Fruit fly (Drosophila melanogaster) whole organism, embryonic: ENCODE results near the gene mRpS23.
A peak's percentile ranks its signal among the peaks of the same experiment; 100 is the strongest.

Experiments used
- Abd-B ChIP-seq: fragments of 200-800 bp; sonication (Bioruptor generic); optimal IDR thresholded peaks from 2 replicates; lab custom pipeline; 2018; ENCODE audit warnings: missing biosample characterization, mild to moderate bottlenecking, missing genetic modification characterization, moderate library complexity
- BtbVII ChIP-seq: fragments of 200-800 bp; sonication (Bioruptor generic); optimal IDR thresholded peaks from 3 replicates; lab custom pipeline; 2017; ENCODE audit warnings: missing biosample characterization, mild to moderate bottlenecking, missing genetic modification characterization
- CG10274 ChIP-seq: fragments of 200-800 bp; sonication (Bioruptor generic); optimal IDR thresholded peaks from 3 replicates; lab custom pipeline; 2017; ENCODE audit warnings: missing biosample characterization, mild to moderate bottlenecking, missing genetic modification characterization
- CG11504 ChIP-seq: fragments of 200-800 bp; sonication (Bioruptor generic); optimal IDR thresholded peaks from 3 replicates; lab custom pipeline; 2019; ENCODE audit warnings: missing biosample characterization, mild to moderate bottlenecking, missing genetic modification characterization, moderate library complexity
- CG11560 ChIP-seq: fragments of 200-800 bp; sonication (Bioruptor generic); IDR thresholded peaks from 3 replicates; pipeline ENCODE4 v1.3.6; 2022; ENCODE audit warnings: missing biosample characterization, missing genetic modification characterization
- CG12769 ChIP-seq: fragments of 200-800 bp; sonication (Bioruptor generic); optimal IDR thresholded peaks from 2 replicates; lab custom pipeline; 2019; ENCODE audit warnings: missing biosample characterization, mild to moderate bottlenecking, missing genetic modification characterization, moderate library complexity
- CG15601 ChIP-seq: fragments of 200-800 bp; sonication (Bioruptor generic); optimal IDR thresholded peaks from 3 replicates; lab custom pipeline; 2019; ENCODE audit warnings: missing biosample characterization, mild to moderate bottlenecking, missing genetic modification characterization, moderate library complexity
- CG1603 ChIP-seq: fragments of 200-800 bp; sonication (Bioruptor generic); optimal IDR thresholded peaks from 2 replicates; lab custom pipeline; 2019; ENCODE audit warnings: missing biosample characterization, mild to moderate bottlenecking, missing genetic modification characterization, moderate library complexity
- CG18599 ChIP-seq: fragments of 200-800 bp; sonication (Bioruptor generic); optimal IDR thresholded peaks from 3 replicates; lab custom pipeline; 2017; ENCODE audit warnings: missing biosample characterization, missing genetic modification characterization, mild to moderate bottlenecking, moderate library complexity, missing genetic modification reagents
- CG31224 ChIP-seq: fragments of 200-800 bp; sonication (Bioruptor generic); IDR thresholded peaks from 2 replicates; pipeline ENCODE4 v1.3.6; 2022; ENCODE audit warnings: missing biosample characterization, missing genetic modification characterization
- CG32532 ChIP-seq: fragments of 200-800 bp; sonication (Bioruptor generic); IDR thresholded peaks from 2 replicates; pipeline ENCODE4 v1.3.6; 2022; ENCODE audit warnings: missing biosample characterization, missing genetic modification characterization
- CG3281 ChIP-seq: fragments of 200-800 bp; sonication (Bioruptor generic); optimal IDR thresholded peaks from 3 replicates; lab custom pipeline; 2017; ENCODE audit warnings: missing biosample characterization, mild to moderate bottlenecking, missing genetic modification characterization
- CG34376 ChIP-seq: fragments of 200-800 bp; sonication (Bioruptor generic); optimal IDR thresholded peaks from 2 replicates; lab custom pipeline; 2018; ENCODE audit warnings: missing biosample characterization, mild to moderate bottlenecking, missing genetic modification characterization
- CG4854 ChIP-seq: fragments of 200-800 bp; sonication (Bioruptor generic); optimal IDR thresholded peaks from 2 replicates; lab custom pipeline; 2016; ENCODE audit warnings: missing biosample characterization, missing genetic modification characterization, inconsistent platforms
- CG7963 ChIP-seq: fragments of 200-800 bp; sonication (Bioruptor generic); IDR thresholded peaks from 3 replicates; pipeline ENCODE4 v1.3.6; 2022; ENCODE audit warnings: missing biosample characterization, missing genetic modification characterization; ENCODE audit not compliant: partially characterized antibody
- Gsc ChIP-seq: fragments of 200-800 bp; sonication (Bioruptor generic); IDR thresholded peaks from 2 replicates; pipeline ENCODE4 v1.3.6; 2022; ENCODE audit warnings: missing biosample characterization, missing genetic modification characterization
- HHEX ChIP-seq: fragments of 200-800 bp; sonication (Bioruptor generic); optimal IDR thresholded peaks from 3 replicates; lab custom pipeline; 2017; ENCODE audit warnings: missing biosample characterization, mild to moderate bottlenecking, missing genetic modification characterization, missing genetic modification reagents
- HLH3B ChIP-seq: fragments of 200-800 bp; sonication (Bioruptor generic); IDR thresholded peaks from 2 replicates; pipeline ENCODE4 v1.3.6; 2022; ENCODE audit warnings: missing biosample characterization, missing genetic modification characterization
- Jarid2 ChIP-seq: fragments of 200-800 bp; sonication (Bioruptor generic); optimal IDR thresholded peaks from 3 replicates; lab custom pipeline; 2017; ENCODE audit warnings: mild to moderate bottlenecking, missing biosample characterization, missing genetic modification reagents, missing genetic modification characterization
- Med ChIP-seq: fragments of 200-800 bp; sonication (Bioruptor generic); peaks from one replicate; lab custom pipeline; 2016; ENCODE audit warnings: missing biosample characterization, missing genetic modification characterization, mild to moderate bottlenecking, inconsistent platforms, moderate library complexity
- Nf-YC ChIP-seq: fragments of 200-800 bp; optimal IDR thresholded peaks from 3 replicates; lab custom pipeline; 2019; ENCODE audit warnings: missing biosample characterization, mild to moderate bottlenecking, missing genetic modification characterization, moderate library complexity
- Pdp1 ChIP-seq, 2 experiments: fragments of 200-800 bp; sonication (Bioruptor generic); optimal IDR thresholded peaks; 3 replicates each; lab custom pipeline; 2016; ENCODE audit warnings: missing biosample characterization in 2 of 2, missing genetic modification characterization in 2 of 2, mild to moderate bottlenecking in 1 of 2, moderate library complexity in 1 of 2
- Trl ChIP-seq, 3 experiments: fragments of >200 bp in 2 of 3; fragments of 200-800 bp in 1 of 3; sonication (Bioruptor generic) in 1 of 3; optimal IDR thresholded peaks; 2 replicates in 1 of 3; 3 replicates in 2 of 3; lab custom pipeline; 2016 to 2017; ENCODE audit warnings: missing biosample characterization in 1 of 3, missing genetic modification characterization in 1 of 3
- ab ChIP-seq: fragments of 200-800 bp; sonication (Bioruptor generic); optimal IDR thresholded peaks from 2 replicates; lab custom pipeline; 2016; ENCODE audit warnings: missing biosample characterization, missing genetic modification characterization
- ap ChIP-seq: fragments of 200-800 bp; sonication (Bioruptor generic); IDR thresholded peaks from 2 replicates; pipeline ENCODE4 v1.3.6; 2022; ENCODE audit warnings: missing biosample characterization, missing genetic modification characterization
- bcd ChIP-seq: fragments of 200-800 bp; sonication (Bioruptor generic); optimal IDR thresholded peaks from 2 replicates; lab custom pipeline; 2017; ENCODE audit warnings: missing biosample characterization, mild to moderate bottlenecking, missing genetic modification characterization
- btn ChIP-seq: fragments of 200-800 bp; sonication (Bioruptor generic); optimal IDR thresholded peaks from 2 replicates; lab custom pipeline; 2016; ENCODE audit warnings: missing biosample characterization, missing genetic modification characterization
- chinmo ChIP-seq: fragments of 200-800 bp; sonication (Bioruptor generic); IDR thresholded peaks from 4 replicates; pipeline ENCODE4 v1.3.6; 2022; ENCODE audit warnings: missing biosample characterization, missing genetic modification characterization; ENCODE audit not compliant: partially characterized antibody
- crol ChIP-seq: fragments of 200-800 bp; sonication (Bioruptor generic); IDR thresholded peaks from 2 replicates; pipeline ENCODE4 v1.3.6; 2022; ENCODE audit warnings: missing biosample characterization, missing genetic modification characterization
- cwo ChIP-seq: fragments of 200-800 bp; sonication (Bioruptor generic); optimal IDR thresholded peaks from 3 replicates; lab custom pipeline; 2017; ENCODE audit warnings: missing biosample characterization, missing genetic modification characterization, mild to moderate bottlenecking, moderate library complexity, missing genetic modification reagents
- dati ChIP-seq: fragments of 200-800 bp; sonication (Bioruptor generic); IDR thresholded peaks from 2 replicates; pipeline ENCODE4 v1.3.6; 2022; ENCODE audit warnings: missing biosample characterization, missing genetic modification characterization
- dimm ChIP-seq: fragments of 200-800 bp; sonication (Bioruptor generic); IDR thresholded peaks from 2 replicates; pipeline ENCODE4 v1.3.6; 2022; ENCODE audit warnings: missing biosample characterization, missing genetic modification characterization
- exex ChIP-seq: fragments of 200-800 bp; sonication (Bioruptor generic); optimal IDR thresholded peaks from 4 replicates; lab custom pipeline; 2018; ENCODE audit warnings: missing biosample characterization, mild to moderate bottlenecking, missing genetic modification characterization, moderate library complexity
- ftz-f1 ChIP-seq: fragments of 200-800 bp; sonication (Bioruptor generic); optimal IDR thresholded peaks from 2 replicates; lab custom pipeline; 2016; ENCODE audit warnings: missing biosample characterization, missing genetic modification characterization
- gem ChIP-seq: fragments of 200-800 bp; sonication (Bioruptor generic); optimal IDR thresholded peaks from 2 replicates; lab custom pipeline; 2019; ENCODE audit warnings: missing biosample characterization, mild to moderate bottlenecking, missing genetic modification characterization, moderate library complexity
- grn ChIP-seq: fragments of 200-800 bp; sonication (Bioruptor generic); optimal IDR thresholded peaks from 3 replicates; lab custom pipeline; 2017; ENCODE audit warnings: missing biosample characterization, missing genetic modification characterization
- jing ChIP-seq: fragments of 200-800 bp; sonication (Bioruptor generic); optimal IDR thresholded peaks from 2 replicates; lab custom pipeline; 2018; ENCODE audit warnings: missing biosample characterization, mild to moderate bottlenecking, missing genetic modification characterization
- nom ChIP-seq: fragments of 200-800 bp; sonication (Bioruptor generic); optimal IDR thresholded peaks from 2 replicates; lab custom pipeline; 2017; ENCODE audit warnings: missing biosample characterization, missing genetic modification characterization, mild to moderate bottlenecking, moderate library complexity, missing genetic modification reagents
- onecut ChIP-seq: fragments of 200-800 bp; sonication (Bioruptor generic); IDR thresholded peaks from 2 replicates; pipeline ENCODE4 v1.3.6; 2022; ENCODE audit warnings: missing biosample characterization, missing genetic modification characterization
- ranshi ChIP-seq: fragments of 200-800 bp; sonication (Bioruptor generic); IDR thresholded peaks from 2 replicates; pipeline ENCODE4 v1.3.6; 2022; ENCODE audit warnings: missing biosample characterization, missing genetic modification characterization
- sc ChIP-seq, 3 experiments: fragments of >200 bp in 2 of 3; fragments of 200-800 bp in 1 of 3; sonication (Bioruptor generic) in 1 of 3; optimal IDR thresholded peaks; 2 replicates in 2 of 3; 3 replicates in 1 of 3; lab custom pipeline; 2017; ENCODE audit warnings: mild to moderate bottlenecking in 1 of 3, missing biosample characterization in 1 of 3, missing genetic modification characterization in 1 of 3, missing genetic modification reagents in 1 of 3
- sisA ChIP-seq: fragments of 200-800 bp; sonication (Bioruptor generic); IDR thresholded peaks from 2 replicates; pipeline ENCODE4 v1.3.6; 2022; ENCODE audit warnings: missing biosample characterization, missing genetic modification characterization
- so ChIP-seq: fragments of 200-800 bp; sonication (Bioruptor generic); IDR thresholded peaks from 3 replicates; pipeline ENCODE4 v1.3.6; 2022; ENCODE audit warnings: missing biosample characterization, missing genetic modification characterization
- sqz ChIP-seq: fragments of 200-800 bp; sonication (Bioruptor generic); optimal IDR thresholded peaks from 3 replicates; lab custom pipeline; 2018; ENCODE audit warnings: missing biosample characterization, mild to moderate bottlenecking, missing genetic modification characterization
- vvl ChIP-seq: fragments of 200-800 bp; sonication (Bioruptor generic); IDR thresholded peaks from 2 replicates; pipeline ENCODE4 v1.3.6; 2022; ENCODE audit warnings: missing biosample characterization, missing genetic modification characterization
- yki ChIP-seq: fragments of >200 bp; optimal IDR thresholded peaks from 3 replicates; lab custom pipeline; 2018

mRpS23 gene

dm6 chr2L:13804561-13805067 is 30.3 kb downstream of the mRpS23 start:
- TF ChIP-seq CG12769 (tag; lab: Kevin White, UChicago) (peak; percentile 74), nom (GFP tag; lab: Kevin White, UChicago) (peak; percentile 60), Pdp1 (GFP tag; optimal IDR thresholded peaks at IDR 0.05; lab: Kevin White, UChicago) (peak in 1 of 2 experiments; percentile 56), Nf-YC (tag; lab: Kevin White, UChicago) (no peak), CG10274 (GFP tag; lab: Kevin White, UChicago) (peak; percentile 89), onecut (GFP tag; lab: Robert Waterston, UW) (peak; percentile 46; the same call in 1 of the 2 replicates), CG11560 (no peak), CG31224 (0 out of 2 replicates have a peak, but pooled peaks have one; percentile 7), chinmo (GFP tag; lab: Robert Waterston, UW) (peak; percentile 71; the same call in 2 of the 4 replicates), dati (0 out of 2 replicates have a peak, but pooled peaks have one; percentile 22), CG7963 (GFP tag; lab: Robert Waterston, UW) (no peak), sc (optimal IDR thresholded peaks at IDR 0.05; lab: Kevin White, UChicago) (no peak), sc (GFP tag; optimal IDR thresholded peaks at IDR 0.05; lab: Kevin White, UChicago) (no peak), Med (GFP tag; lab: Kevin White, UChicago) (peak; percentile 11), sqz (GFP tag; lab: Kevin White, UChicago) (peak; percentile 50), ftz-f1 (GFP tag; lab: Kevin White, UChicago) (peak; percentile 14), crol (GFP tag; lab: Robert Waterston, UW) (peak; percentile 20; the same call in 1 of the 2 replicates), vvl (GFP tag; lab: Robert Waterston, UW) (peak; percentile 65), cwo (GFP tag; lab: Kevin White, UChicago) (peak; percentile 89), yki (lab: Kevin White, UChicago) (no peak), CG15601 (tag; lab: Kevin White, UChicago) (no peak)

- TF ChIP-seq jing (GFP tag; lab: Kevin White, UChicago) (no peak), gem (tag; lab: Kevin White, UChicago) (no peak), HLH3B (GFP tag; lab: Robert Waterston, UW) (no peak), bcd (GFP tag; lab: Kevin White, UChicago) (no peak), ranshi (GFP tag; lab: Robert Waterston, UW) (no peak), grn (GFP tag; lab: Kevin White, UChicago) (peak; percentile 50), ap (no peak), CG32532 (GFP tag; lab: Robert Waterston, UW) (no peak), sisA (GFP tag; lab: Robert Waterston, UW) (no peak), CG11504 (no peak), ab (GFP tag; lab: Kevin White, UChicago) (no peak), CG34376 (GFP tag; lab: Kevin White, UChicago) (no peak), Abd-B (GFP tag; lab: Kevin White, UChicago) (no peak), so (GFP tag; lab: Robert Waterston, UW) (peak; percentile 22; the same call in 1 of the 3 replicates), CG3281 (GFP tag; lab: Kevin White, UChicago) (no peak), Jarid2 (peak; percentile 25), BtbVII (GFP tag; lab: Kevin White, UChicago) (peak; percentile 10), CG4854 (no peak), HHEX (peak; percentile 6), btn (no peak), CG18599 (GFP tag; lab: Kevin White, UChicago) (peak; percentile 26), Trl (optimal IDR thresholded peaks at IDR 0.05; lab: Kevin White, UChicago) (no peak), Trl (GFP tag; optimal IDR thresholded peaks at IDR 0.05; lab: Kevin White, UChicago) (no peak), CG1603 (tag; lab: Kevin White, UChicago) (no peak), sc (optimal IDR thresholded peaks at IDR 0.05; lab: Kevin White, UChicago) (no peak), sc (GFP tag; optimal IDR thresholded peaks at IDR 0.05; lab: Kevin White, UChicago) (no peak), dimm (GFP tag; lab: Robert Waterston, UW) (no peak), Gsc (GFP tag; lab: Robert Waterston, UW) (no peak), exex (tag; lab: Kevin White, UChicago) (peak; percentile 93)
Measured at dm6 chr2L:13803805-13804560, 30.9 kb downstream of the mRpS23 start.
